Worm (Caenorhabditis elegans) whole organism, young adult: ENCODE data around the gene F36G3.3.

ENCODE experiments used
- C17E4.6 ChIP-seq: fragments of 200-800 bp; sonication (Bioruptor generic); IDR thresholded peaks from 2 replicates; pipeline ENCODE4 v1.3.6; 2022; ENCODE audit warnings: missing genetic modification reagents, missing genetic modification characterization, missing compliant biosample characterization
- F10E7.11 ChIP-seq: sonication (generic microtip); optimal IDR thresholded peaks from 2 replicates; lab custom pipeline; 2017; ENCODE audit warnings: mild to moderate bottlenecking, missing genetic modification characterization, moderate library complexity, missing compliant biosample characterization
- F55B11.4 ChIP-seq: sonication (generic microtip); optimal IDR thresholded peaks from 2 replicates; lab custom pipeline; 2016; ENCODE audit warnings: missing compliant biosample characterization, missing genetic modification characterization, borderline replicate concordance; ENCODE audit not compliant: insufficient read depth
- K11D2.4 ChIP-seq: fragments of 200-800 bp; sonication (Bioruptor generic); IDR thresholded peaks from 2 replicates; pipeline ENCODE4 v1.3.6; 2022; ENCODE audit warnings: missing genetic modification reagents, missing genetic modification characterization, missing compliant biosample characterization
- T26A5.8 ChIP-seq: sonication (generic microtip); optimal IDR thresholded peaks from 2 replicates; lab custom pipeline; 2016; ENCODE audit warnings: missing genetic modification characterization, missing compliant biosample characterization
- Y56A3A.18 ChIP-seq: fragments of 200-800 bp; sonication (Bioruptor generic); IDR thresholded peaks from 2 replicates; pipeline ENCODE4 v1.3.6; 2022; ENCODE audit warnings: missing genetic modification reagents, missing genetic modification characterization, missing compliant biosample characterization
- ama-1 ChIP-seq, 3 experiments: fragments of 150-350 bp in 1 of 3; sonication (generic microtip) in 2 of 3; optimal IDR thresholded peaks; 2 replicates each; lab custom pipeline; 2014 to 2018; ENCODE audit warnings: missing biosample characterization in 2 of 3, missing genetic modification characterization in 2 of 3, missing genetic modification reagents in 2 of 3
- athp-1 ChIP-seq: sonication (generic microtip); optimal IDR thresholded peaks from 2 replicates; lab custom pipeline; 2017; ENCODE audit warnings: mild to moderate bottlenecking, missing genetic modification characterization, missing compliant biosample characterization
- bed-1 ChIP-seq: fragments of 200-800 bp; sonication (Bioruptor generic); IDR thresholded peaks from 2 replicates; pipeline ENCODE4 v1.3.6; 2022; ENCODE audit warnings: missing genetic modification reagents, missing genetic modification characterization, missing compliant biosample characterization
- cebp-2 ChIP-seq: fragments of 200-800 bp; sonication (Bioruptor generic); IDR thresholded peaks from 2 replicates; pipeline ENCODE4 v1.3.6; 2022; ENCODE audit warnings: missing genetic modification characterization, missing compliant biosample characterization
- ceh-27 ChIP-seq: fragments of 200-800 bp; sonication (Bioruptor generic); optimal IDR thresholded peaks from 2 replicates; lab custom pipeline; 2018; ENCODE audit warnings: mild to moderate bottlenecking, missing genetic modification characterization, moderate library complexity, missing compliant biosample characterization
- ceh-91 ChIP-seq: fragments of 200-800 bp; sonication (Bioruptor generic); IDR thresholded peaks from 2 replicates; pipeline ENCODE4 v1.3.6; 2022; ENCODE audit warnings: missing genetic modification reagents, missing genetic modification characterization, missing compliant biosample characterization
- dox-1 ChIP-seq: fragments of 200-800 bp; sonication (Bioruptor generic); IDR thresholded peaks from 2 replicates; pipeline ENCODE4 v1.3.6; 2022; ENCODE audit warnings: missing genetic modification reagents, missing genetic modification characterization, missing compliant biosample characterization
- dpl-1 ChIP-seq: fragments of 150-350 bp; optimal IDR thresholded peaks from 2 replicates; lab custom pipeline; 2014; ENCODE audit warnings: missing biosample characterization, missing genetic modification reagents, missing genetic modification characterization
- fkh-3 ChIP-seq: sonication (generic microtip); optimal IDR thresholded peaks from 2 replicates; lab custom pipeline; 2016; ENCODE audit warnings: mild to moderate bottlenecking, missing genetic modification characterization, missing compliant biosample characterization
- him-1 ChIP-seq: sonication (generic microtip); optimal IDR thresholded peaks from 2 replicates; lab custom pipeline; 2016; ENCODE audit warnings: missing genotype, missing genetic modification reagents, missing genetic modification characterization, missing compliant biosample characterization
- hlh-12 ChIP-seq: sonication (generic microtip); optimal IDR thresholded peaks from 2 replicates; lab custom pipeline; 2016; ENCODE audit warnings: missing genetic modification characterization, missing compliant biosample characterization
- let-607 ChIP-seq, 2 experiments: fragments of 200-800 bp in 1 of 2; sonication (Bioruptor generic) in 1 of 2; sonication (generic microtip) in 1 of 2; optimal IDR thresholded peaks; 2 replicates each; lab custom pipeline; 2016 to 2018; ENCODE audit warnings: mild to moderate bottlenecking in 2 of 2, missing compliant biosample characterization in 2 of 2, missing genetic modification characterization in 2 of 2, moderate library complexity in 2 of 2, missing genotype in 1 of 2
- lin-26 ChIP-seq: fragments of 200-800 bp; sonication (Bioruptor generic); IDR thresholded peaks from 2 replicates; pipeline ENCODE4 v1.3.6; 2022; ENCODE audit warnings: missing genetic modification reagents, missing genetic modification characterization, missing compliant biosample characterization
- lin-35 ChIP-seq, 3 experiments: fragments of 150-350 bp in 2 of 3; sonication (generic microtip) in 1 of 3; optimal IDR thresholded peaks; 2 replicates each; lab custom pipeline; 2014 to 2018; ENCODE audit warnings: missing biosample characterization in 3 of 3, missing genetic modification characterization in 3 of 3, missing genetic modification reagents in 3 of 3
- lsl-1 ChIP-seq: fragments of 200-800 bp; sonication (Bioruptor generic); optimal IDR thresholded peaks from 2 replicates; lab custom pipeline; 2018; ENCODE audit warnings: mild to moderate bottlenecking, missing genetic modification characterization, moderate library complexity, missing compliant biosample characterization
- lsy-27 ChIP-seq: sonication (generic microtip); optimal IDR thresholded peaks from 2 replicates; lab custom pipeline; 2017; ENCODE audit warnings: missing genetic modification characterization, mild to moderate bottlenecking, missing compliant biosample characterization, antibody characterized with exemption, missing genotype, borderline replicate concordance; ENCODE audit not compliant: insufficient read depth
- madf-10 ChIP-seq: sonication (generic microtip); optimal IDR thresholded peaks from 2 replicates; lab custom pipeline; 2016; ENCODE audit warnings: mild to moderate bottlenecking, missing genetic modification characterization, missing compliant biosample characterization
- nfyb-1 ChIP-seq: fragments of 200-800 bp; sonication (Bioruptor generic); IDR thresholded peaks from 2 replicates; pipeline ENCODE4 v1.3.6; 2022; ENCODE audit warnings: missing genetic modification reagents, missing genetic modification characterization, missing compliant biosample characterization
- nhr-179 ChIP-seq: sonication (generic microtip); optimal IDR thresholded peaks from 2 replicates; lab custom pipeline; 2016; ENCODE audit warnings: mild to moderate bottlenecking, missing genetic modification characterization, missing compliant biosample characterization
- rec-8 ChIP-seq, 2 experiments: sonication (generic microtip); optimal IDR thresholded peaks; 2 replicates each; lab custom pipeline; 2016; ENCODE audit warnings: mild to moderate bottlenecking in 2 of 2, missing genetic modification characterization in 2 of 2, missing genetic modification reagents in 2 of 2, missing genotype in 2 of 2, missing biosample characterization in 1 of 2, missing compliant biosample characterization in 1 of 2, moderate library complexity in 1 of 2
- sdz-38 ChIP-seq: sonication (generic microtip); optimal IDR thresholded peaks from 2 replicates; lab custom pipeline; 2016; ENCODE audit warnings: missing genotype, missing genetic modification characterization, missing compliant biosample characterization
- snpc-1.3 ChIP-seq: sonication (generic microtip); optimal IDR thresholded peaks from 2 replicates; lab custom pipeline; 2017; ENCODE audit warnings: missing genetic modification characterization, mild to moderate bottlenecking, missing compliant biosample characterization, antibody characterized with exemption, moderate library complexity, missing genotype, missing genetic modification reagents; ENCODE audit not compliant: insufficient read depth
- tbp1 ChIP-seq: fragments of 200-800 bp; sonication (Bioruptor generic); optimal IDR thresholded peaks from 2 replicates; lab custom pipeline; 2018; ENCODE audit warnings: mild to moderate bottlenecking, missing genetic modification characterization, missing compliant biosample characterization
- zfh-2 ChIP-seq: fragments of 200-800 bp; sonication (Bioruptor generic); conservative IDR thresholded peaks from 2 replicates; pipeline ENCODE4 v1.3.6; 2022; ENCODE audit warnings: missing genetic modification reagents, missing genetic modification characterization, missing compliant biosample characterization
- ztf-22 ChIP-seq: fragments of 200-800 bp; sonication (Bioruptor generic); optimal IDR thresholded peaks from 2 replicates; lab custom pipeline; 2018; ENCODE audit warnings: mild to moderate bottlenecking, missing genetic modification characterization, moderate library complexity, missing compliant biosample characterization
- ztf-25 ChIP-seq: fragments of 200-800 bp; sonication (Bioruptor generic); IDR thresholded peaks from 2 replicates; pipeline ENCODE4 v1.3.6; 2022; ENCODE audit warnings: missing genetic modification reagents, missing genetic modification characterization, missing compliant biosample characterization
- ztf-28 ChIP-seq: fragments of 200-800 bp; sonication (Bioruptor generic); IDR thresholded peaks from 2 replicates; pipeline ENCODE4 v1.3.6; 2022; ENCODE audit warnings: missing genetic modification reagents, missing genetic modification characterization, missing compliant biosample characterization

The F36G3.3 gene

ce11 chrX:9796063-9796462 lies 2.6 kb upstream of the F36G3.3 start:
- TF ChIP-seq F55B11.4 (tag; lab: Kevin White, UChicago) (no peak), bed-1 (GFP tag; lab: Robert Waterston, UW) (no peak), dpl-1 (GFP tag; lab: Kevin White, UChicago) (no peak), tbp1 (GFP tag; lab: Kevin White, UChicago) (no peak), Y56A3A.18 (GFP tag; lab: Robert Waterston, UW) (no peak), lsy-27 (tag; lab: Kevin White, UChicago) (no peak), ceh-27 (GFP tag; lab: Kevin White, UChicago) (no peak), lin-26 (GFP tag; lab: Robert Waterston, UW) (no peak), snpc-1.3 (tag; lab: Kevin White, UChicago) (no peak), sdz-38 (tag; lab: Kevin White, UChicago) (no peak), ztf-25 (GFP tag; lab: Robert Waterston, UW) (no peak)

DNA sequence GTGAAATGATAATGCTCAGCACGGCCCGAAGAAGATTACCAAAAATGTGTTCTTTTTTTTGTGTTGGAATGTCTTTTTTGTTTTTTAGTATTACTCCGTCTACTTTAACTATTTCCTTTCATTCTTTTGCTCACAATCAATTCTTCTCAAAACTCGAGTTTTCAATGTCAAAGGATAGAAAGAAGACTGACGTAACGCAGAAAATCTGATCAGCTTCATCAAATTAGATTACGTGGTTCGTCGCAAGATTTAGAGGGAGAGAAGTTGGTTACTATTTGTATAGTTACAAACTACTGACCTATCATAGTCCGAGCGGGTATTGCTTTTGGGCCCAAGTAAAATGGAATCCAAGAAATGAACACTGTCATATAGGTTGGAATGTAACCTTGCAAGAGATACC lies 5.0 kb downstream of the F36G3.3 start:
- no peak for TF ChIP-seq C17E4.6
- TF ChIP-seq ztf-22 (GFP tag; lab: Kevin White, UChicago) = no peak
- no peak for TF ChIP-seq snpc-1.3 (tag; lab: Kevin White, UChicago)
- TF ChIP-seq rec-8 (tag; optimal IDR thresholded peaks at IDR 0.05; lab: Kevin White, UChicago) = no peak
- TF ChIP-seq ztf-28 (GFP tag; lab: Robert Waterston, UW) = no peak
- TF ChIP-seq cebp-2 (GFP tag; lab: Robert Waterston, UW) = no peak

DNA sequence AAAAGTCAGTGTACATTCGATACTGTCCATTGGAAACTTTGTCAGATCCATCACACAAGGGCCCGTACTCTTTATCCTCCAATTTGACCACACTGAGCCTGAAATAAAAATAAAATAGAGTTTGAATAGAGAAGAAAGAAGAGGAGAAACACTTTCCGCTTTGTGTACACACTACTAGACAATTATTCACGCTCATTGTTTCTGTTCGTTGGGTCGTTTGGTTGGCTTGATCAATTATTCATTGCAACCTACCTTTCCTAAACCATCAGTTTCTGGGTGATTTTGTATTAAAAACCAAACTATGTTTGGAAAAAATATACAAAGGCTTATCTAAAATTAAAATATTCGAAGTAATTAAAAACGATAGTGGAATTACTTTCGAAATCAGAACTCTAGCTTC lies 6.1 kb downstream of the F36G3.3 start:
- TF ChIP-seq him-1 (tag; lab: Kevin White, UChicago) = no peak
- no peak for TF ChIP-seq lin-35 (GFP tag; optimal IDR thresholded peaks at IDR 0.05; lab: Kevin White, UChicago)
- TF ChIP-seq dpl-1 (GFP tag; lab: Kevin White, UChicago) = no peak
- TF ChIP-seq T26A5.8 (tag; lab: Kevin White, UChicago) = no peak
- no peak for TF ChIP-seq dox-1 (GFP tag; lab: Robert Waterston, UW)
- TF ChIP-seq rec-8 (tag; optimal IDR thresholded peaks at IDR 0.05; lab: Kevin White, UChicago) = no peak
- no peak for TF ChIP-seq hlh-12 (tag; lab: Kevin White, UChicago)
- TF ChIP-seq lsl-1 (GFP tag; lab: Kevin White, UChicago) = no peak
- no peak for TF ChIP-seq ama-1 (optimal IDR thresholded peaks at IDR 0.05; lab: Kevin White, UChicago)
- no peak for TF ChIP-seq ama-1 (GFP tag; optimal IDR thresholded peaks at IDR 0.05; lab: Kevin White, UChicago)

DNA sequence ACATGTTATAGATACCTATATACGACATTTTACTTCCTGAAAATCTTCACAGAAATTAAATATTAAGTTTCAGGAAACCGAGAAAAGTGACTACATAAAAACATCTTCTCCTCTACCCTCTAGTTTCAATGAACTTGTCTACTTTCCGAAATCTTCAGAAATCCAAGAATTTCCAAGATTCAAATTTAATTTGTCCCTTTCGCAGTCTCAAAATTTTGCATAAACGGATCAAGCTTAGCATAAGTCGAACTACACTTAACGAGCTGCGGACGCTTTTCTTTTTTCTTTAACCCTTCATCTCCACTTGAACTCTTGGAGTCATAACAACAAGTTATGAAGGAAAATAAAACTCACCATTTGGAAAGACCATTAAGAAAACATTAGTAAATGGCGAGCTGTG lies 6.8 kb downstream of the F36G3.3 start:
- TF ChIP-seq K11D2.4 (no peak), F10E7.11 (tag; lab: Kevin White, UChicago) (no peak), fkh-3 (no peak), ceh-91 (GFP tag; lab: Robert Waterston, UW) (no peak), nhr-179 (tag; lab: Kevin White, UChicago) (no peak), nfyb-1 (GFP tag; lab: Robert Waterston, UW) (no peak), athp-1 (tag; lab: Kevin White, UChicago) (no peak)

ce11 chrX:9807377-9808048 lies 8.9 kb downstream of the F36G3.3 start, which contains the start of gene lgc-47:
Gene lgc-47 (minus strand): TSS chrX:9807662.
- TF ChIP-seq zfh-2 (GFP tag; lab: Robert Waterston, UW) (peak; percentile 86), let-607 (tag; optimal IDR thresholded peaks at IDR 0.05; lab: Kevin White, UChicago) (no peak), madf-10 (peak; percentile 3)
